Fruit fly (Drosophila melanogaster): ENCODE data around the gene Rac1.
A peak's percentile ranks its signal among the peaks of the same experiment; 100 is the strongest.

The Rac1 gene

DNA sequence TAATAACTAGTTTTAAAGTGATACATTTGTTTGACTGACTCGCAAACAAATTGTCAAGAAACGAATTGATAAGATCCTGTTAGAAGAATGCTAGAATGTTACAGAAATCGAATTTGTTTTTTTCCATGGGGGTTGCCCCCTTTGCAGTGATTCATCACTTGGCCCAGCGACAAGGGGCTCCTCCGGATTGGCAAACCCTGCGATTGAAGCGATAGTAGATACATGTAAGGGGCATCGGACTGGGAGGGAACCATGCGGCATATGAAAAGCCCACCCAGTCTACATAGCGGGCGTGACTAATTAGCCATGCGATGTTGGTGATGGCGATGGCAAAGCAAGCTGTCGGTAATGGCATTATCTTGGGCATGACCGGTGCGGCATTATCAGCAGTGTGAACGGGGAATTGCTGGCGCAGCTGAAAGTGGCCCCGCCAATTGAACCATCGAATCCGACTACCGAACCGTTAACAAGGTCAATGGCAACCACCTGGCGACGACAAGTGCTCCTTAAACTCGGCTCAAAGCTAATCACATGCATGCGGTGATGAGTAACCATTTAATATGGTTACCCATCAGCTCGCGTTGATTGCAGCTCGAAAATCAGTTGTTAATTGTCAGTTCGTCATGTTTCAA, 44.6 kb upstream of the Rac1 start (continued):
- TF ChIP-seq sug (tag; optimal IDR thresholded peaks at IDR 0.05) (peak; percentile 51), Doc3 (GFP tag; IDR thresholded peaks at IDR 0.05; ENCODE audit: partially characterized antibody) (0 out of 3 replicates have a peak, but pooled peaks have one; percentile 15), CHES-1-like (GFP tag; optimal IDR thresholded peaks at IDR 0.05) (no peak), amos (GFP tag; IDR thresholded peaks at IDR 0.05; ENCODE audit: partially characterized antibody) (peak; percentile 9; the same call in 1 of the 2 replicates), Meics (GFP tag; optimal IDR thresholded peaks at IDR 0.05) (no peak), Jarid2 (GFP tag; optimal IDR thresholded peaks at IDR 0.05) (no peak), ato (GFP tag; IDR thresholded peaks at IDR 0.05; ENCODE audit: partially characterized antibody) (no peak), Antp (GFP tag; optimal IDR thresholded peaks at IDR 0.05) (no peak), Atf6 (GFP tag; IDR thresholded peaks at IDR 0.05) (0 out of 2 replicates have a peak, but pooled peaks have one; percentile 9), toy (GFP tag; IDR thresholded peaks at IDR 0.05) (no peak), CG7928 (GFP tag; optimal IDR thresholded peaks at IDR 0.05) (no peak), BtbVII (GFP tag; optimal IDR thresholded peaks at IDR 0.05) (no peak), ara (GFP tag; IDR thresholded peaks at IDR 0.05) (no peak), CG2678 (tag; optimal IDR thresholded peaks at IDR 0.05) (no peak), tio (GFP tag; optimal IDR thresholded peaks at IDR 0.05) (no peak)

DNA sequence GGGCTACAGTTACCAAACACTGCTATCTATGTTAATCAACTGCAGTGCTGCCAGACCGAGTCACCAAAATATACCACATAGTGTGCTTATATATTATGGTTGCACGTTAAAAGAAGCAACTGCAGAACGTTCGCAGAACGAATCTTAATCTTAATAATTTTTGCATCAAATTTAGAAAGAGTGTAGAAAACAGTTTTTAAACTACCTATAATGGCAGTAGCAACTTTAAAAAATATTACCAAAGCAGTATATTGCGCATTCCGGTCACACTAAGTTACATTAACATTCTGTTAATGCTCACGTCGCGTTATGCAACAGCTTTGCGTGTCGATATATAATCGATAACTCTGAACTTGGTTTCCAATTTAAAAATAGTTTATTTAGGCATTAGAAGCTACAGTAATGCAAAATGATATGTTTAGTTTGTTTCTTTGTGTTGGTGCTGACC, 39.7 kb upstream of the Rac1 start, which contains the start of gene indra:
indra (minus strand) TSS at position 271 of the 448 bp plus-strand sequence.
- TF ChIP-seq al (GFP tag; IDR thresholded peaks at IDR 0.05) (0 out of 2 replicates have a peak, but pooled peaks have one; percentile 26), Lhr (GFP tag; optimal IDR thresholded peaks at IDR 0.05) (peak; percentile 33), CG7556 (GFP tag; optimal IDR thresholded peaks at IDR 0.05) (peak; percentile 23), CG1602 (GFP tag; optimal IDR thresholded peaks at IDR 0.05) (peak; percentile 58), Dad (GFP tag; optimal IDR thresholded peaks at IDR 0.05) (peak; percentile 46), Scr (GFP tag; IDR thresholded peaks at IDR 0.05; ENCODE audit: partially characterized antibody) (peak; percentile 68), PHDP (tag; optimal IDR thresholded peaks at IDR 0.05) (peak; percentile 64), kah (GFP tag; optimal IDR thresholded peaks at IDR 0.05) (no peak), yki (optimal IDR thresholded peaks at IDR 0.05) (no peak), Ada2b (GFP tag; IDR thresholded peaks at IDR 0.05) (0 out of 2 replicates have a peak, but pooled peaks have one; percentile 40), sug (tag; optimal IDR thresholded peaks at IDR 0.05) (peak; percentile 73), CG7372 (GFP tag; IDR thresholded peaks at IDR 0.05) (peak; percentile 26; the same call in 1 of the 2 replicates), CG17359 (tag; optimal IDR thresholded peaks at IDR 0.05) (peak; percentile 32), CG18262 (tag; optimal IDR thresholded peaks at IDR 0.05) (peak; percentile 45), CG11398 (GFP tag; optimal IDR thresholded peaks at IDR 0.05) (peak; percentile 12), vnd (GFP tag; IDR thresholded peaks at IDR 0.05; ENCODE audit: partially characterized antibody) (peak; percentile 46; the same call in 2 of the 3 replicates), ro (GFP tag; IDR thresholded peaks at IDR 0.05) (no peak), jumu (GFP tag; optimal IDR thresholded peaks at IDR 0.05) (peak; percentile 52), bcd (GFP tag; optimal IDR thresholded peaks at IDR 0.05) (no peak), CG11247 (GFP tag; IDR thresholded peaks at IDR 0.05) (peak; percentile 31; the same call in 1 of the 2 replicates), B-H2 (GFP tag; optimal IDR thresholded peaks at IDR 0.05) (no peak), CG16815 (GFP tag; optimal IDR thresholded peaks at IDR 0.05) (peak; percentile 9), CG2116 (GFP tag; optimal IDR thresholded peaks at IDR 0.05) (peak; percentile 97), zfh1 (GFP tag; IDR thresholded peaks at IDR 0.05) (peak; percentile 50; the same call in 1 of the 3 replicates), Pdp1 (GFP tag; optimal IDR thresholded peaks at IDR 0.05) (peak; percentile 52 to 100), CG9817 (tag; optimal IDR thresholded peaks at IDR 0.05) (peak; percentile 59), CG5245 (GFP tag; optimal IDR thresholded peaks at IDR 0.05) (peak; percentile 37), kay (GFP tag; optimal IDR thresholded peaks at IDR 0.05) (peak; percentile 37), gro (GFP tag; optimal IDR thresholded peaks at IDR 0.05) (peak; percentile 37), Optix (GFP tag; IDR thresholded peaks at IDR 0.05) (no peak), tin (GFP tag; optimal IDR thresholded peaks at IDR 0.05) (peak; percentile 56), zfh2 (GFP tag; optimal IDR thresholded peaks at IDR 0.05) (peak; percentile 74), pum (GFP tag; optimal IDR thresholded peaks at IDR 0.05) (peak; percentile 9), Opbp (GFP tag; IDR thresholded peaks at IDR 0.05; ENCODE audit: partially characterized antibody) (peak; percentile 71; the same call in 2 of the 3 replicates), otp (GFP tag; IDR thresholded peaks at IDR 0.05) (no peak)

Data from whole organism, embryonic.